Fruit fly (Drosophila melanogaster) whole organism, embryonic: Measurements from ENCODE around the gene CG31268.

Experiments
- B-H2 ChIP-seq: fragments of 200-800 bp; sonication (Bioruptor generic); optimal IDR thresholded peaks from 2 replicates; lab custom pipeline; 2018; ENCODE audit warnings: missing biosample characterization, mild to moderate bottlenecking, missing genetic modification characterization
- Bgb ChIP-seq: fragments of 200-800 bp; sonication (Bioruptor generic); IDR thresholded peaks from 2 replicates; pipeline ENCODE4 v1.3.6; 2022; ENCODE audit warnings: missing biosample characterization, missing genetic modification characterization; ENCODE audit not compliant: partially characterized antibody
- CG10543 ChIP-seq: fragments of 200-800 bp; sonication (Bioruptor generic); optimal IDR thresholded peaks from 3 replicates; lab custom pipeline; 2017; ENCODE audit warnings: missing biosample characterization, mild to moderate bottlenecking, missing genetic modification characterization, moderate library complexity
- CG12071 ChIP-seq: fragments of 200-800 bp; sonication (Bioruptor generic); optimal IDR thresholded peaks from 3 replicates; lab custom pipeline; 2018; ENCODE audit warnings: missing biosample characterization, mild to moderate bottlenecking, missing genetic modification characterization
- CG12659 ChIP-seq: fragments of 200-800 bp; sonication (Bioruptor generic); optimal IDR thresholded peaks from 3 replicates; lab custom pipeline; 2017; ENCODE audit warnings: mild to moderate bottlenecking, missing biosample characterization, missing genetic modification reagents, missing genetic modification characterization
- CG12769 ChIP-seq: fragments of 200-800 bp; sonication (Bioruptor generic); optimal IDR thresholded peaks from 2 replicates; lab custom pipeline; 2019; ENCODE audit warnings: missing biosample characterization, mild to moderate bottlenecking, missing genetic modification characterization, moderate library complexity
- CG13894 ChIP-seq: fragments of 200-800 bp; sonication (Bioruptor generic); optimal IDR thresholded peaks from 3 replicates; lab custom pipeline; 2018; ENCODE audit warnings: missing biosample characterization, mild to moderate bottlenecking, missing genetic modification characterization, moderate library complexity
- CG15514 ChIP-seq: fragments of 200-800 bp; sonication (Bioruptor generic); optimal IDR thresholded peaks from 3 replicates; lab custom pipeline; 2017; ENCODE audit warnings: missing biosample characterization, missing genetic modification characterization, mild to moderate bottlenecking, moderate library complexity, missing genetic modification reagents
- CG16813 ChIP-seq: fragments of 200-800 bp; sonication (Bioruptor generic); IDR thresholded peaks from 3 replicates; pipeline ENCODE4 v1.3.6; 2022; ENCODE audit warnings: missing biosample characterization, missing genetic modification characterization; ENCODE audit not compliant: partially characterized antibody
- CG17361 ChIP-seq: fragments of 200-800 bp; sonication (Bioruptor generic); IDR thresholded peaks from 3 replicates; pipeline ENCODE4 v1.3.6; 2022; ENCODE audit warnings: missing biosample characterization, missing genetic modification characterization
- CG18619 ChIP-seq: fragments of 200-800 bp; sonication (Bioruptor generic); optimal IDR thresholded peaks from 3 replicates; lab custom pipeline; 2017; ENCODE audit warnings: missing biosample characterization, mild to moderate bottlenecking, missing genetic modification characterization
- CG30020 ChIP-seq: fragments of 200-800 bp; optimal IDR thresholded peaks from 2 replicates; lab custom pipeline; 2019; ENCODE audit warnings: missing biosample characterization, mild to moderate bottlenecking, missing genetic modification characterization, moderate library complexity
- CG4404 ChIP-seq: fragments of 200-800 bp; sonication (Bioruptor generic); IDR thresholded peaks from 2 replicates; pipeline ENCODE4 v1.3.6; 2022; ENCODE audit warnings: missing biosample characterization, missing genetic modification characterization
- CG4730 ChIP-seq: fragments of 200-800 bp; sonication (Bioruptor generic); IDR thresholded peaks from 2 replicates; pipeline ENCODE4 v1.3.6; 2022; ENCODE audit warnings: missing biosample characterization, missing genetic modification characterization
- Dek ChIP-seq: fragments of 200-800 bp; sonication (Bioruptor generic); optimal IDR thresholded peaks from 3 replicates; lab custom pipeline; 2019; ENCODE audit warnings: missing biosample characterization, mild to moderate bottlenecking, missing genetic modification characterization, moderate library complexity
- Dip2 ChIP-seq: fragments of 200-800 bp; sonication (Bioruptor generic); IDR thresholded peaks from 2 replicates; pipeline ENCODE4 v1.3.6; 2022; ENCODE audit warnings: missing biosample characterization, missing genetic modification characterization
- Gug ChIP-seq: fragments of 200-800 bp; sonication (Bioruptor generic); IDR thresholded peaks from 4 replicates; pipeline ENCODE4 v1.3.6; 2022; ENCODE audit warnings: missing biosample characterization, missing genetic modification characterization
- HLH3B ChIP-seq: fragments of 200-800 bp; sonication (Bioruptor generic); IDR thresholded peaks from 2 replicates; pipeline ENCODE4 v1.3.6; 2022; ENCODE audit warnings: missing biosample characterization, missing genetic modification characterization
- HmgZ ChIP-seq: fragments of 200-800 bp; sonication (Bioruptor generic); optimal IDR thresholded peaks from 2 replicates; lab custom pipeline; 2018; ENCODE audit warnings: missing biosample characterization, mild to moderate bottlenecking, missing genetic modification characterization
- MESR4 ChIP-seq: fragments of 200-800 bp; sonication (Bioruptor generic); optimal IDR thresholded peaks from 2 replicates; lab custom pipeline; 2018; ENCODE audit warnings: missing biosample characterization, mild to moderate bottlenecking, missing genetic modification characterization, moderate library complexity
- Med ChIP-seq: fragments of 200-800 bp; sonication (Bioruptor generic); peaks from one replicate; lab custom pipeline; 2016; ENCODE audit warnings: missing biosample characterization, missing genetic modification characterization, mild to moderate bottlenecking, inconsistent platforms, moderate library complexity
- Sox100B ChIP-seq: fragments of 200-800 bp; sonication (Bioruptor generic); optimal IDR thresholded peaks from 3 replicates; lab custom pipeline; 2018; ENCODE audit warnings: missing biosample characterization, mild to moderate bottlenecking, missing genetic modification characterization
- Ssrp ChIP-seq: fragments of 200-800 bp; sonication (Bioruptor generic); optimal IDR thresholded peaks from 2 replicates; lab custom pipeline; 2018; ENCODE audit warnings: missing biosample characterization, mild to moderate bottlenecking, missing genetic modification characterization, moderate library complexity
- abd-A ChIP-seq: fragments of 200-800 bp; sonication (Bioruptor generic); optimal IDR thresholded peaks from 3 replicates; lab custom pipeline; 2019; ENCODE audit warnings: missing biosample characterization, mild to moderate bottlenecking, missing genetic modification characterization, moderate library complexity
- ato ChIP-seq: fragments of 200-800 bp; sonication (Bioruptor generic); IDR thresholded peaks from 2 replicates; pipeline ENCODE4 v1.3.6; 2022; ENCODE audit warnings: missing biosample characterization, missing genetic modification characterization; ENCODE audit not compliant: partially characterized antibody
- caup ChIP-seq: fragments of 200-800 bp; sonication (Bioruptor generic); optimal IDR thresholded peaks from 3 replicates; lab custom pipeline; 2017; ENCODE audit warnings: missing biosample characterization, mild to moderate bottlenecking, missing genetic modification characterization, moderate library complexity; ENCODE audit not compliant: severe bottlenecking
- cg ChIP-seq: fragments of 200-800 bp; sonication (Bioruptor generic); optimal IDR thresholded peaks from 3 replicates; lab custom pipeline; 2019; ENCODE audit warnings: missing biosample characterization, mild to moderate bottlenecking, missing genetic modification characterization, moderate library complexity
- crp ChIP-seq, 2 experiments: fragments of 200-800 bp; sonication (Bioruptor generic); optimal IDR thresholded peaks; 2 replicates in 1 of 2; 3 replicates in 1 of 2; lab custom pipeline; 2017; ENCODE audit warnings: missing biosample characterization in 2 of 2, missing genetic modification characterization in 2 of 2, mild to moderate bottlenecking in 1 of 2, moderate library complexity in 1 of 2
- danr ChIP-seq: fragments of 200-800 bp; sonication (Bioruptor generic); IDR thresholded peaks from 2 replicates; pipeline ENCODE4 v1.3.6; 2022; ENCODE audit warnings: missing biosample characterization, missing genetic modification characterization
- dmrt11E ChIP-seq: fragments of 200-800 bp; sonication (Bioruptor generic); optimal IDR thresholded peaks from 3 replicates; lab custom pipeline; 2018; ENCODE audit warnings: missing biosample characterization, mild to moderate bottlenecking, missing genetic modification characterization, moderate library complexity
- fd96Cb ChIP-seq: fragments of 200-800 bp; sonication (Bioruptor generic); optimal IDR thresholded peaks from 2 replicates; lab custom pipeline; 2018; ENCODE audit warnings: missing biosample characterization, mild to moderate bottlenecking, missing genetic modification characterization, moderate library complexity
- fru ChIP-seq: fragments of >200 bp; optimal IDR thresholded peaks from 2 replicates; lab custom pipeline; 2017
- gem ChIP-seq: fragments of 200-800 bp; sonication (Bioruptor generic); optimal IDR thresholded peaks from 2 replicates; lab custom pipeline; 2019; ENCODE audit warnings: missing biosample characterization, mild to moderate bottlenecking, missing genetic modification characterization, moderate library complexity
- grn ChIP-seq: fragments of 200-800 bp; sonication (Bioruptor generic); optimal IDR thresholded peaks from 3 replicates; lab custom pipeline; 2017; ENCODE audit warnings: missing biosample characterization, missing genetic modification characterization
- ham ChIP-seq: fragments of 200-800 bp; sonication (Bioruptor generic); IDR thresholded peaks from 2 replicates; pipeline ENCODE4 v1.3.6; 2022; ENCODE audit warnings: missing biosample characterization, missing genetic modification characterization
- ind ChIP-seq: fragments of 200-800 bp; sonication (Bioruptor generic); optimal IDR thresholded peaks from 3 replicates; lab custom pipeline; 2016; ENCODE audit warnings: missing biosample characterization, missing genetic modification characterization
- ken ChIP-seq: fragments of 200-800 bp; sonication (Bioruptor generic); IDR thresholded peaks from 3 replicates; pipeline ENCODE4 v1.3.6; 2022; ENCODE audit warnings: missing biosample characterization, missing genetic modification characterization
- mirr ChIP-seq: fragments of 200-800 bp; sonication (Bioruptor generic); optimal IDR thresholded peaks from 3 replicates; lab custom pipeline; 2018; ENCODE audit warnings: missing biosample characterization, mild to moderate bottlenecking, missing genetic modification characterization
- nerfin-2 ChIP-seq: fragments of 200-800 bp; sonication (Bioruptor generic); IDR thresholded peaks from 2 replicates; pipeline ENCODE4 v1.3.6; 2022; ENCODE audit warnings: missing biosample characterization, missing genetic modification characterization; ENCODE audit not compliant: partially characterized antibody
- nmo ChIP-seq: fragments of 200-800 bp; sonication (Bioruptor generic); optimal IDR thresholded peaks from 2 replicates; lab custom pipeline; 2018; ENCODE audit warnings: missing biosample characterization, mild to moderate bottlenecking, missing genetic modification characterization, moderate library complexity
- nom ChIP-seq: fragments of 200-800 bp; sonication (Bioruptor generic); optimal IDR thresholded peaks from 2 replicates; lab custom pipeline; 2017; ENCODE audit warnings: missing biosample characterization, missing genetic modification characterization, mild to moderate bottlenecking, moderate library complexity, missing genetic modification reagents
- onecut ChIP-seq: fragments of 200-800 bp; sonication (Bioruptor generic); IDR thresholded peaks from 2 replicates; pipeline ENCODE4 v1.3.6; 2022; ENCODE audit warnings: missing biosample characterization, missing genetic modification characterization
- pfk ChIP-seq: fragments of 200-800 bp; sonication (Bioruptor generic); optimal IDR thresholded peaks from 2 replicates; lab custom pipeline; 2018; ENCODE audit warnings: missing biosample characterization, mild to moderate bottlenecking, missing genetic modification characterization, moderate library complexity
- ranshi ChIP-seq: fragments of 200-800 bp; sonication (Bioruptor generic); IDR thresholded peaks from 2 replicates; pipeline ENCODE4 v1.3.6; 2022; ENCODE audit warnings: missing biosample characterization, missing genetic modification characterization
- rib ChIP-seq: fragments of 200-800 bp; sonication (Bioruptor generic); IDR thresholded peaks from 2 replicates; pipeline ENCODE4 v1.3.6; 2022; ENCODE audit warnings: missing biosample characterization, missing genetic modification characterization
- sd ChIP-seq: fragments of 200-800 bp; sonication (Bioruptor generic); optimal IDR thresholded peaks from 3 replicates; lab custom pipeline; 2018; ENCODE audit warnings: missing biosample characterization, mild to moderate bottlenecking, missing genetic modification characterization, moderate library complexity
- seq ChIP-seq: fragments of 200-800 bp; sonication (Bioruptor generic); IDR thresholded peaks from 2 replicates; pipeline ENCODE4 v1.3.6; 2022; ENCODE audit warnings: missing biosample characterization, missing genetic modification characterization

CG31268 gene

dm6 chr3R:16987220-16987923 lies 44.2 kb upstream of the CG31268 start, which contains the start of gene CG18622 (continued):
- TF ChIP-seq crp (GFP tag; optimal IDR thresholded peaks at IDR 0.05; lab: Kevin White, UChicago), result peak in 1 of 2 experiments; percentile 10
- TF ChIP-seq CG10543 (GFP tag; lab: Kevin White, UChicago), result peak; percentile 96
- TF ChIP-seq Ssrp (tag; lab: Kevin White, UChicago), result peak; percentile 36
- peak; percentile 30 for TF ChIP-seq CG15514 (GFP tag; lab: Kevin White, UChicago)
- TF ChIP-seq CG12659 (GFP tag; lab: Kevin White, UChicago), result peak; percentile 24
- TF ChIP-seq Gug (GFP tag; lab: Robert Waterston, UW), result no peak
- peak; percentile 7 for TF ChIP-seq cg
- peak; percentile 52; the same call in 1 of the 2 replicates for TF ChIP-seq HLH3B (GFP tag; lab: Robert Waterston, UW)
- peak; percentile 19 for TF ChIP-seq B-H2 (GFP tag; lab: Kevin White, UChicago)
- TF ChIP-seq CG30020 (tag; lab: Kevin White, UChicago), result no peak
- TF ChIP-seq caup, result peak; percentile 33
- peak; percentile 64; the same call in 1 of the 2 replicates for TF ChIP-seq rib
- peak; percentile 15 for TF ChIP-seq nom
- peak; percentile 35; the same call in 1 of the 2 replicates for TF ChIP-seq ranshi (GFP tag; lab: Robert Waterston, UW)
- TF ChIP-seq fd96Cb, result peak; percentile 6
- peak; percentile 54 for TF ChIP-seq CG12769 (tag; lab: Kevin White, UChicago)
- TF ChIP-seq Dek (tag; lab: Kevin White, UChicago), result no peak
- TF ChIP-seq Bgb (GFP tag; lab: Robert Waterston, UW), result peak; percentile 74; the same call in 1 of the 2 replicates
- peak; percentile 30 for TF ChIP-seq HmgZ
- peak; percentile 46 for TF ChIP-seq gem (tag; lab: Kevin White, UChicago)
- TF ChIP-seq nmo (GFP tag; lab: Kevin White, UChicago), result peak; percentile 12
- TF ChIP-seq ham (GFP tag; lab: Robert Waterston, UW), result no peak
- TF ChIP-seq CG4404, result no peak
- no peak for TF ChIP-seq MESR4 (GFP tag; lab: Kevin White, UChicago)
- TF ChIP-seq danr (GFP tag; lab: Robert Waterston, UW), result no peak
- no peak for TF ChIP-seq CG12071
- 0 out of 2 replicates have a peak, but pooled peaks have one; percentile 8 for TF ChIP-seq seq (GFP tag; lab: Robert Waterston, UW)
- 0 out of 2 replicates have a peak, but pooled peaks have one; percentile 19 for TF ChIP-seq CG4730
- TF ChIP-seq CG18619, result no peak
- 0 out of 2 replicates have a peak, but pooled peaks have one; percentile 19 for TF ChIP-seq nerfin-2 (GFP tag; lab: Robert Waterston, UW)
- TF ChIP-seq CG16813, result 0 out of 3 replicates have a peak, but pooled peaks have one; percentile 18
- peak; percentile 8; the same call in 2 of the 3 replicates for TF ChIP-seq CG17361
- TF ChIP-seq sd (tag; lab: Kevin White, UChicago), result peak; percentile 61
- no peak for TF ChIP-seq Dip2 (GFP tag; lab: Robert Waterston, UW)
- no peak for TF ChIP-seq fru (lab: Kevin White, UChicago)
- no peak for TF ChIP-seq ato (GFP tag; lab: Robert Waterston, UW)
- TF ChIP-seq dmrt11E (tag; lab: Kevin White, UChicago), result no peak
- TF ChIP-seq CG13894 (tag; lab: Kevin White, UChicago), result peak; percentile 95
- peak; percentile 12 for TF ChIP-seq pfk (GFP tag; lab: Kevin White, UChicago)
- TF ChIP-seq ind (GFP tag; lab: Kevin White, UChicago), result no peak
- TF ChIP-seq Med (GFP tag; lab: Kevin White, UChicago), result peak; percentile 76
- 0 out of 3 replicates have a peak, but pooled peaks have one; percentile 32 for TF ChIP-seq ken (GFP tag; lab: Robert Waterston, UW)
- TF ChIP-seq mirr (GFP tag; lab: Kevin White, UChicago), result peak; percentile 75
- peak; percentile 2 for TF ChIP-seq grn
- TF ChIP-seq Sox100B (GFP tag; lab: Kevin White, UChicago), result peak; percentile 11
- TF ChIP-seq onecut (GFP tag; lab: Robert Waterston, UW), result peak; percentile 41; the same call in 1 of the 2 replicates
- peak; percentile 66 for TF ChIP-seq abd-A
